Fruit fly (Drosophila melanogaster): ENCODE data around the gene Pdfr.

Pdfr gene

dm6 chrX:2551906-2552305 is at the start of gene Pdfr:
Pdfr (plus strand) TSS chrX:2552206.
- no peak for TF ChIP-seq psq (optimal IDR thresholded peaks at IDR 0.05)
- TF ChIP-seq Myc (optimal IDR thresholded peaks at IDR 0.05): no peak
- no peak for TF ChIP-seq h (optimal IDR thresholded peaks at IDR 0.05)
- TF ChIP-seq insv (optimal IDR thresholded peaks at IDR 0.05): no peak
- no peak for TF ChIP-seq ttk (optimal IDR thresholded peaks at IDR 0.05)
- TF ChIP-seq Sin3A (optimal IDR thresholded peaks at IDR 0.05): no peak

- TF ChIP-seq h (optimal IDR thresholded peaks at IDR 0.05): no peak
- TF ChIP-seq ttk (optimal IDR thresholded peaks at IDR 0.05): no peak
Observed at dm6 chrX:2503430-2503829, 48.6 kb upstream of the Pdfr start.

dm6 chrX:2508880-2509279 is 43.1 kb upstream of the Pdfr start:
- TF ChIP-seq ttk (optimal IDR thresholded peaks at IDR 0.05) (no peak), insv (optimal IDR thresholded peaks at IDR 0.05) (no peak), Sin3A (optimal IDR thresholded peaks at IDR 0.05) (no peak), psq (optimal IDR thresholded peaks at IDR 0.05) (no peak), h (optimal IDR thresholded peaks at IDR 0.05) (no peak), Myc (optimal IDR thresholded peaks at IDR 0.05) (no peak)

- TF ChIP-seq Myc (optimal IDR thresholded peaks at IDR 0.05): no peak
- no peak for TF ChIP-seq psq (optimal IDR thresholded peaks at IDR 0.05)
- TF ChIP-seq Sin3A (optimal IDR thresholded peaks at IDR 0.05): no peak
- TF ChIP-seq insv (optimal IDR thresholded peaks at IDR 0.05): no peak
- no peak for TF ChIP-seq ttk (optimal IDR thresholded peaks at IDR 0.05)
- no peak for TF ChIP-seq h (optimal IDR thresholded peaks at IDR 0.05)
Observed at dm6 chrX:2511292-2511808, 40.7 kb upstream of the Pdfr start.

- TF ChIP-seq Sin3A (optimal IDR thresholded peaks at IDR 0.05) (no peak), insv (optimal IDR thresholded peaks at IDR 0.05) (no peak), ttk (optimal IDR thresholded peaks at IDR 0.05) (no peak), psq (optimal IDR thresholded peaks at IDR 0.05) (no peak), h (optimal IDR thresholded peaks at IDR 0.05) (no peak)
Observed at dm6 chrX:2516199-2516598, 35.8 kb upstream of the Pdfr start.

dm6 chrX:2517525-2518294 is 34.3 kb upstream of the Pdfr start:
- TF ChIP-seq insv (optimal IDR thresholded peaks at IDR 0.05): no peak
- no peak for TF ChIP-seq Myc (optimal IDR thresholded peaks at IDR 0.05)
- TF ChIP-seq psq (optimal IDR thresholded peaks at IDR 0.05): no peak
- TF ChIP-seq ttk (optimal IDR thresholded peaks at IDR 0.05): no peak
- no peak for TF ChIP-seq h (optimal IDR thresholded peaks at IDR 0.05)
- no peak for TF ChIP-seq Sin3A (optimal IDR thresholded peaks at IDR 0.05)

- TF ChIP-seq psq (optimal IDR thresholded peaks at IDR 0.05): no peak
Observed at dm6 chrX:2518361-2518760, 33.6 kb upstream of the Pdfr start.

- TF ChIP-seq psq (optimal IDR thresholded peaks at IDR 0.05) (no peak), Sin3A (optimal IDR thresholded peaks at IDR 0.05) (no peak), h (optimal IDR thresholded peaks at IDR 0.05) (no peak), insv (optimal IDR thresholded peaks at IDR 0.05) (no peak), Myc (optimal IDR thresholded peaks at IDR 0.05) (no peak), ttk (optimal IDR thresholded peaks at IDR 0.05) (no peak)
Observed at dm6 chrX:2524426-2524825, 27.6 kb upstream of the Pdfr start.

dm6 chrX:2531280-2531807 is 20.7 kb upstream of the Pdfr start:
- TF ChIP-seq ttk (optimal IDR thresholded peaks at IDR 0.05) (no peak), h (optimal IDR thresholded peaks at IDR 0.05) (no peak), Sin3A (optimal IDR thresholded peaks at IDR 0.05) (no peak)

dm6 chrX:2533843-2534473 is 18.0 kb upstream of the Pdfr start:
- TF ChIP-seq Sin3A (optimal IDR thresholded peaks at IDR 0.05): no peak
- TF ChIP-seq ttk (optimal IDR thresholded peaks at IDR 0.05): no peak
- TF ChIP-seq psq (optimal IDR thresholded peaks at IDR 0.05): no peak
- no peak for TF ChIP-seq h (optimal IDR thresholded peaks at IDR 0.05)
- TF ChIP-seq Myc (optimal IDR thresholded peaks at IDR 0.05): no peak
- no peak for TF ChIP-seq insv (optimal IDR thresholded peaks at IDR 0.05)

dm6 chrX:2534951-2535693 is 16.9 kb upstream of the Pdfr start:
- TF ChIP-seq psq (optimal IDR thresholded peaks at IDR 0.05) (no peak), h (optimal IDR thresholded peaks at IDR 0.05) (no peak), Sin3A (optimal IDR thresholded peaks at IDR 0.05) (no peak)

dm6 chrX:2536136-2536535 is 15.9 kb upstream of the Pdfr start:
- TF ChIP-seq h (optimal IDR thresholded peaks at IDR 0.05): no peak
- TF ChIP-seq psq (optimal IDR thresholded peaks at IDR 0.05): no peak
- TF ChIP-seq Myc (optimal IDR thresholded peaks at IDR 0.05): no peak
- no peak for TF ChIP-seq ttk (optimal IDR thresholded peaks at IDR 0.05)
- no peak for TF ChIP-seq Sin3A (optimal IDR thresholded peaks at IDR 0.05)
- TF ChIP-seq insv (optimal IDR thresholded peaks at IDR 0.05): no peak
